In the genomic region with DNA sequence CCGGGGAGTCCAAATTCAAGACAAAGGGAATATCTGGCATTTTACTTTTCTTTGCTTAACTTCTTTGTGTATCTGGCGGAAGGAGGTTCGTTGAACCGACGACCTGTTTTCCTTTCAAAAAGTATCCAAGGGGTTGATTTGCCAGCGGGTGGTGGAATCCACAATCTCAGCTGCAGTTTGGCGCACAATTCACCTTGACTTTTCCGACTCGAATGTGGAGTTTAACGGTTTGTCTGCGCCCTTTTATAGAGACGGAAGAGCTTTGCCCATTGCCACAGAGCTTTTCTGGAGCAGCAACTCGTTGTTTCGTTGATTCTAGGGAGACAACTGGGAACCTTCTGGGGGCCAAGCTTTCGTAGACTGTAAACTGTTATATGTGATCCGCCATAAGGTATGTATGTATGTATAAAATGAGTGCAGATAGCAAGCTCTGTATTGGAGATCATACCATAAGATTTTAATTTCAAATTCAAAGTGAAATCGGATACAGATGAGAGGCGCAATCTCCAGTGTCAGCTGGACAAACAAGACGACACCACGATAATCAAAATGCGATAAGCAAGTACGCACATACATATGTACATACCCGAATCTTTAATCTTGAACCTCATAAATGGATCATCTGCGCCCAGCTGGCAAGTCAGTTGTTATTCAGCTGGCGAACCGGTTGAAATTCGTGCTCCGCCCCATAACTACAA, we compare ENCODE assay signal across 2 fruit fly cellular contexts.
TF ChIP-seq lines count a peak whose summit lies in the region.

A gene (minus strand): TSS at position 220 of the 698 bp plus-strand sequence.
A gene (plus strand): TSS at position 445 of the 698 bp plus-strand sequence.
A gene (plus strand): TSS at position 654 of the 698 bp plus-strand sequence.

TF ChIP-seq in whole organism, embryonic, 481 proteins besides CTCF, POLR2A, EP300 and RAD21 (continued from another document):
- TF ChIP-seq gcm (GFP tag; optimal IDR thresholded peaks at IDR 0.05; lab: Kevin White, UChicago) (no peak), Med (GFP tag; lab: Kevin White, UChicago) (peak; percentile 74), CG16779 (GFP tag; IDR thresholded peaks at IDR 0.05; lab: Robert Waterston, UW) (peak; percentile 78), gce (GFP tag; IDR thresholded peaks at IDR 0.05; lab: Robert Waterston, UW) (0 out of 3 replicates have a peak, but pooled peaks have one; percentile 50), pros (GFP tag; optimal IDR thresholded peaks at IDR 0.05; lab: Kevin White, UChicago) (peak; percentile 45), Opbp (GFP tag; IDR thresholded peaks at IDR 0.05; lab: Robert Waterston, UW; ENCODE audit: partially characterized antibody) (peak; percentile 20; the same call in 1 of the 3 replicates), chinmo (GFP tag; IDR thresholded peaks at IDR 0.05; lab: Robert Waterston, UW; ENCODE audit: partially characterized antibody) (peak; percentile 47; the same call in 1 of the 4 replicates), bbx (GFP tag; IDR thresholded peaks at IDR 0.05; lab: Robert Waterston, UW; ENCODE audit: partially characterized antibody) (peak; percentile 24; the same call in 1 of the 2 replicates), ci (GFP tag; IDR thresholded peaks at IDR 0.05; lab: Robert Waterston, UW) (0 out of 3 replicates have a peak, but pooled peaks have one; percentile 51), CG12155 (GFP tag; optimal IDR thresholded peaks at IDR 0.05; lab: Kevin White, UChicago) (peak; percentile 32), sima (GFP tag; optimal IDR thresholded peaks at IDR 0.05; lab: Kevin White, UChicago) (no peak), CG11085 (GFP tag; IDR thresholded peaks at IDR 0.05; lab: Robert Waterston, UW) (0 out of 2 replicates have a peak, but pooled peaks have one; percentile 7), ATbp (GFP tag; optimal IDR thresholded peaks at IDR 0.05; lab: Kevin White, UChicago) (peak; percentile 9), Fer1 (GFP tag; optimal IDR thresholded peaks at IDR 0.05; lab: Kevin White, UChicago) (peak; percentile 14), scrt (GFP tag; optimal IDR thresholded peaks at IDR 0.05; lab: Kevin White, UChicago) (peak; percentile 27), Nf-YC (tag; optimal IDR thresholded peaks at IDR 0.05; lab: Kevin White, UChicago) (peak; percentile 31), sug (tag; optimal IDR thresholded peaks at IDR 0.05; lab: Kevin White, UChicago) (peak; percentile 27), CG18599 (GFP tag; optimal IDR thresholded peaks at IDR 0.05; lab: Kevin White, UChicago) (peak; percentile 51), CG31365 (tag; optimal IDR thresholded peaks at IDR 0.05; lab: Kevin White, UChicago) (peak; percentile 15), CG34224 (GFP tag; IDR thresholded peaks at IDR 0.05; lab: Robert Waterston, UW; ENCODE audit: partially characterized antibody) (0 out of 3 replicates have a peak, but pooled peaks have one; percentile 35), Deaf1 (tag; optimal IDR thresholded peaks at IDR 0.05; lab: Kevin White, UChicago) (peak; percentile 20), Bgb (GFP tag; IDR thresholded peaks at IDR 0.05; lab: Robert Waterston, UW; ENCODE audit: partially characterized antibody) (peak; percentile 27; the same call in 1 of the 2 replicates), CG1603 (tag; optimal IDR thresholded peaks at IDR 0.05; lab: Kevin White, UChicago) (peak; percentile 0), CG7987 (GFP tag; optimal IDR thresholded peaks at IDR 0.05; lab: Kevin White, UChicago) (no peak), CG6254 (GFP tag; optimal IDR thresholded peaks at IDR 0.05; lab: Kevin White, UChicago) (peak; percentile 18), H2.0 (GFP tag; IDR thresholded peaks at IDR 0.05; lab: Robert Waterston, UW) (no peak), Gsc (GFP tag; IDR thresholded peaks at IDR 0.05; lab: Robert Waterston, UW) (no peak), CG34376 (GFP tag; optimal IDR thresholded peaks at IDR 0.05; lab: Kevin White, UChicago) (peak; percentile 48), CG1792 (GFP tag; optimal IDR thresholded peaks at IDR 0.05; lab: Kevin White, UChicago) (peak; percentile 1), wek (GFP tag; optimal IDR thresholded peaks at IDR 0.05; lab: Kevin White, UChicago) (peak; percentile 28), TFAM (GFP tag; optimal IDR thresholded peaks at IDR 0.05; lab: Kevin White, UChicago) (no peak), Pdp1 (GFP tag; optimal IDR thresholded peaks at IDR 0.05; lab: Kevin White, UChicago) (peak in 1 of 2 experiments; percentile 30), CG6683 (GFP tag; optimal IDR thresholded peaks at IDR 0.05; lab: Kevin White, UChicago) (no peak), CG8290 (GFP tag; optimal IDR thresholded peaks at IDR 0.05; lab: Kevin White, UChicago) (no peak), CG8290 (tag; optimal IDR thresholded peaks at IDR 0.05; lab: Kevin White, UChicago) (peak in 1 of 2 experiments; percentile 33), Fer3 (tag; optimal IDR thresholded peaks at IDR 0.05; lab: Kevin White, UChicago) (no peak), Oaz (GFP tag; IDR thresholded peaks at IDR 0.05; lab: Robert Waterston, UW) (no peak), CG2875 (GFP tag; optimal IDR thresholded peaks at IDR 0.05; lab: Kevin White, UChicago) (peak; percentile 2), abd-A (tag; optimal IDR thresholded peaks at IDR 0.05; lab: Kevin White, UChicago) (peak; percentile 35), CG1529 (GFP tag; optimal IDR thresholded peaks at IDR 0.05; lab: Kevin White, UChicago) (peak; percentile 21), CG2678 (tag; optimal IDR thresholded peaks at IDR 0.05; lab: Kevin White, UChicago) (peak; percentile 12), Jarid2 (GFP tag; optimal IDR thresholded peaks at IDR 0.05; lab: Kevin White, UChicago) (peak; percentile 35), CG13296 (GFP tag; optimal IDR thresholded peaks at IDR 0.05; lab: Kevin White, UChicago) (peak; percentile 29), CG8924 (tag; optimal IDR thresholded peaks at IDR 0.05; lab: Kevin White, UChicago) (no peak), fd64A (GFP tag; optimal IDR thresholded peaks at IDR 0.05; lab: Kevin White, UChicago) (peak; percentile 33), CG5180 (GFP tag; optimal IDR thresholded peaks at IDR 0.05; lab: Kevin White, UChicago) (peak; percentile 10), CG12071 (GFP tag; optimal IDR thresholded peaks at IDR 0.05; lab: Kevin White, UChicago) (peak; percentile 15)

TF ChIP-seq in whole organism, prepupa, 60 proteins besides CTCF, POLR2A, EP300 and RAD21 (continued from another document):
- no peak for TF ChIP-seq fd85E (GFP tag; optimal IDR thresholded peaks at IDR 0.05; lab: Kevin White, UChicago)
- TF ChIP-seq Ets21C (GFP tag; optimal IDR thresholded peaks at IDR 0.05; lab: Kevin White, UChicago), result no peak
- TF ChIP-seq ss (GFP tag; optimal IDR thresholded peaks at IDR 0.05; lab: Kevin White, UChicago), result peak; percentile 50 to 53
- no peak for TF ChIP-seq CG10669 (GFP tag; optimal IDR thresholded peaks at IDR 0.05; lab: Kevin White, UChicago)
- no peak for TF ChIP-seq CG11762 (GFP tag; optimal IDR thresholded peaks at IDR 0.05; lab: Kevin White, UChicago; ENCODE audit: insufficient read depth)
- peak; percentile 36 for TF ChIP-seq Sox14 (GFP tag; optimal IDR thresholded peaks at IDR 0.05; lab: Kevin White, UChicago)
- no peak for TF ChIP-seq lz (GFP tag; optimal IDR thresholded peaks at IDR 0.05; lab: Kevin White, UChicago)
- TF ChIP-seq Sox15 (GFP tag; optimal IDR thresholded peaks at IDR 0.05; lab: Kevin White, UChicago), result no peak
- no peak for TF ChIP-seq esn (GFP tag; optimal IDR thresholded peaks at IDR 0.05; lab: Kevin White, UChicago)
TF ChIP-seq in whole organism, prepupa: peak in this region for 9.
